Worm (Caenorhabditis elegans) whole organism, young adult: ENCODE measurements around the gene gly-3.

Experiments used
- F55B11.4 ChIP-seq: sonication (generic microtip); optimal IDR thresholded peaks from 2 replicates; lab custom pipeline; 2016; ENCODE audit warnings: missing compliant biosample characterization, missing genetic modification characterization, borderline replicate concordance; ENCODE audit not compliant: insufficient read depth
- mel-28 ChIP-seq: sonication (generic microtip); optimal IDR thresholded peaks from 2 replicates; lab custom pipeline; 2016; ENCODE audit warnings: borderline replicate concordance, mild to moderate bottlenecking, missing genetic modification characterization, missing compliant biosample characterization
- nfya-1 ChIP-seq: sonication (generic microtip); optimal IDR thresholded peaks from 2 replicates; lab custom pipeline; 2017; ENCODE audit warnings: antibody characterized with exemption, missing compliant biosample characterization, missing genetic modification characterization, borderline replicate concordance; ENCODE audit not compliant: insufficient read depth

DNA sequence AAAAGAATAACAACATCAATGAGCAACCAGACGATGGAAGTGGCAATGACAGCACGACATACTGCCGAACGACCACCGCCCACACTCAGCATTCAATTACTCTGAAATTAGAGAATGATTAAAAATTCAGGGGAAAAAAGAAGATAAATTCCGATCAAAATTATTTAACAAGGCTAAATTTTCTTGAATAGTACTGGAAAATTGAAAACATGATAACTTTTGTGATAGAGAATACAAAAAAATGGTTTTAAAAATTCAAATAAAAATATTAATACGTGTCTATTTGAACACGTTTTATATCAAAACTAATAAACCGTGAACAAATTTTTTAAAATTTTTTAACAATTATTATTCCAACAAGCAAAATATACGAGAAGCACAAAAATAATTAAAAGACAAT, at the start of gene gly-3:
- TF ChIP-seq mel-28 (no peak), nfya-1 (no peak), F55B11.4 (tag; lab: Kevin White, UChicago) (no peak)
